Worm (Caenorhabditis elegans): Measurements from ENCODE around the gene T24E12.3.
"Not testable (repeated sequence)": the region's sequence is repeated elsewhere in the genome, so short reads cannot be mapped to it uniquely, and the experiment has no call there.

T24E12.3 gene

DNA sequence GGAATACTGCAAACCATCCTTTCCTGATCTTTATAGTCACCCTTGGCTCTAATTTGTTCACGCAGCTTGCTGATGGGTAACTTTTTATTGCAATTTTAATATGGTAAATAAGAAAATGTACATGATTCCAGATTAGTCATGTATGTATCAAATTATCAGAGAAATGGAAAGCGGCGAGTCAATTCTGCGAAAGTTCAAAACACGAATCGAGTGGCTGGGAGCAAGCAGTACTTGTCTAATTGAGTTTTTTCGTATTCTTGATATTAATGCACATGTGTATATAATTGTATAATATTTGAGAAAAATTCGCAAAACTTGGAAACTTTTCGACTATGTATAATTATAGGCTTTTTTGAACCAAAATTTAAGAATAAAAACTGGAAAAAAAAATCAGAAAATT lies 16.8 kb upstream of the T24E12.3 start, which contains the start of gene T24E12.12:
TSS of gene T24E12.12 (plus strand) at position 281 of the 400 bp plus-strand sequence.
- TF ChIP-seq lim-6 (tag; optimal IDR thresholded peaks at IDR 0.05) (no peak), pha-2 (tag; optimal IDR thresholded peaks at IDR 0.05) (no peak), ceh-14 (tag; optimal IDR thresholded peaks at IDR 0.05) (no peak), pros-1 (tag; optimal IDR thresholded peaks at IDR 0.05) (no peak), ama-1 (optimal IDR thresholded peaks at IDR 0.05) (no peak), nfya-1 (tag; optimal IDR thresholded peaks at IDR 0.05) (no peak), mec-3 (tag; optimal IDR thresholded peaks at IDR 0.05; ENCODE audit: borderline replicate concordance) (no peak), ceh-45 (GFP tag; IDR thresholded peaks at IDR 0.05) (no peak), madf-2 (tag; optimal IDR thresholded peaks at IDR 0.05) (no peak), K09A11.1 (tag; optimal IDR thresholded peaks at IDR 0.05; ENCODE audit: insufficient read depth) (no peak), elt-4 (tag; optimal IDR thresholded peaks at IDR 0.05) (no peak)

DNA sequence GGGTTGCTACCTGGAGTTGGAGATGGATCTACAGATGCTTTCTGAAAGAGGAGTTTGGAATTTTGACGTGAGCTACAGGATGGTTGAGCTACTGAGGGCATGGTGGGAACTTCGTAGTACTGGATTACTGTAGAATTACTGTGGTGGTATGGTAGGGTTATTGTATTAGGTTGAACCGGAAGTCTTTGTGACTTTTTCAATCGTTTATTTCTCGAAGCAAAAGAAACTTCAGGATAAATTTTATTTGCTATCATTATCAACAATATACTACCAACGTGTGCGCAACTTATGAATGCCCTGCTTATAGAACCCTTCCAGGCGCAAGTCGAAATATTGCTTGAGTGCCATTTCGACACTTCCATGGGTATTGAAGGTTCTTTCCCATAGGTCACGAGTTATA lies 14.2 kb upstream of the T24E12.3 start, which contains the start of gene T24E12.6:
TSS of gene T24E12.6 (minus strand) at position 101 of the 400 bp plus-strand sequence.
- not testable (repeated sequence) for TF ChIP-seq lin-11, tbx-7, che-1 (tag; optimal IDR thresholded peaks at IDR 0.05)

DNA sequence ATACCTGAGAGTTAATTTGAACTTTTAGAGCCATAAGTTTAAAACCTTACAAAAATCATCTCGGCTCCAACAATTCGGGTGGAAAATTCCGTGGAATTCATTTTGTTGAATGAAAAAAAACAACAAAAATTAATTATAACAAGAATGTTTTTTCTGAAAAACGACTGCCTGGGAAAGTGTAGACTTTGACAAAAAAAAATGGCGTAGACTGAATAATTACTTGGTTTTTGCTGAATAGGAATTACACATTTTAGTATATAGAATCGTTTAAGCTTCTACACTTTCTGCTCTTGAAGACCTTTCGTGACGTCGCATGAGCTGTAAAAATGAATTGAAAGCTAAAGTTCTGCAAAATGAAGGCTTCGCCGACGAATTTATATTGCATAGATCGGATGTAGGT lies 11.3 kb upstream of the T24E12.3 start, which contains the start of gene srx-112:
TSS of gene srx-112 (minus strand) at position 101 of the 400 bp plus-strand sequence.
- TF ChIP-seq tbx-2 (tag; optimal IDR thresholded peaks at IDR 0.05) (no peak), unc-42 (tag; optimal IDR thresholded peaks at IDR 0.05) (no peak), madf-2 (tag; optimal IDR thresholded peaks at IDR 0.05) (no peak), ceh-48 (tag; optimal IDR thresholded peaks at IDR 0.05) (no peak), elt-2 (tag; optimal IDR thresholded peaks at IDR 0.05) (no peak), T23F11.4 (GFP tag; optimal IDR thresholded peaks at IDR 0.05) (no peak), pqm-1 (tag; optimal IDR thresholded peaks at IDR 0.05) (no peak), Y22D7AL.16 (tag; optimal IDR thresholded peaks at IDR 0.05) (no peak), ceh-45 (GFP tag; IDR thresholded peaks at IDR 0.05) (no peak), fax-1 (tag; optimal IDR thresholded peaks at IDR 0.05) (no peak), K02D7.2 (tag; optimal IDR thresholded peaks at IDR 0.05) (no peak), tbx-7 (tag; optimal IDR thresholded peaks at IDR 0.05) (no peak), ceh-19 (GFP tag; optimal IDR thresholded peaks at IDR 0.05) (no peak), pha-2 (tag; optimal IDR thresholded peaks at IDR 0.05) (no peak), dve-1 (tag; optimal IDR thresholded peaks at IDR 0.05) (no peak), ceh-14 (tag; optimal IDR thresholded peaks at IDR 0.05) (no peak), ceh-2 (tag; optimal IDR thresholded peaks at IDR 0.05) (no peak), ceh-31 (tag; optimal IDR thresholded peaks at IDR 0.05) (no peak), F13H6.1 (tag; optimal IDR thresholded peaks at IDR 0.05) (no peak)

DNA sequence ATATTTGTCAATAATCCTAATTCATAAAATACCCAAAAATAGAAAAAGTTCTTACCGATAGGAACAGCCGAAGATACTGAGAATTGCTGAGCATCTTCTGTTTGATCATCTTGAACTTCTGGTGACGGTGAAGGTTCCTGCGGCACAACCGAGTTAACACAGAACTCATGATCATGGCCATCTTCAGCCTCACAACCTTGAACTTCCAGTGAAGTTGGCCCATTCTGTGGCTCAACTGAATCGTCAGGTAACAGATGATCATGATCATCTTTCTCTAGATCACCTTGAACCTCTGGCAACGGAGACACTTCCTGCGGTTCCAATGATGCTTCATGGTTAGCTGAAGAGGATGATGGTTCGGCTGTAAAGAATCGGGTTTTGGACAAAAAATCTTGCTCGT lies 4.2 kb upstream of the T24E12.3 start:
- TF ChIP-seq hlh-8 (tag; optimal IDR thresholded peaks at IDR 0.05) (no peak), pha-2 (tag; optimal IDR thresholded peaks at IDR 0.05) (no peak), pag-3 (tag; optimal IDR thresholded peaks at IDR 0.05; ENCODE audit: borderline replicate concordance) (no peak), F13H6.1 (tag; optimal IDR thresholded peaks at IDR 0.05) (no peak), T23F11.4 (GFP tag; optimal IDR thresholded peaks at IDR 0.05) (no peak), elt-2 (tag; optimal IDR thresholded peaks at IDR 0.05) (no peak), ceh-34 (tag; optimal IDR thresholded peaks at IDR 0.05) (no peak), tbx-2 (tag; optimal IDR thresholded peaks at IDR 0.05) (no peak), zip-5 (tag; optimal IDR thresholded peaks at IDR 0.05) (no peak), ceh-22 (tag; optimal IDR thresholded peaks at IDR 0.05) (no peak), ceh-31 (tag; optimal IDR thresholded peaks at IDR 0.05) (no peak), hlh-13 (GFP tag; optimal IDR thresholded peaks at IDR 0.05) (no peak), fax-1 (tag; optimal IDR thresholded peaks at IDR 0.05) (no peak)

DNA sequence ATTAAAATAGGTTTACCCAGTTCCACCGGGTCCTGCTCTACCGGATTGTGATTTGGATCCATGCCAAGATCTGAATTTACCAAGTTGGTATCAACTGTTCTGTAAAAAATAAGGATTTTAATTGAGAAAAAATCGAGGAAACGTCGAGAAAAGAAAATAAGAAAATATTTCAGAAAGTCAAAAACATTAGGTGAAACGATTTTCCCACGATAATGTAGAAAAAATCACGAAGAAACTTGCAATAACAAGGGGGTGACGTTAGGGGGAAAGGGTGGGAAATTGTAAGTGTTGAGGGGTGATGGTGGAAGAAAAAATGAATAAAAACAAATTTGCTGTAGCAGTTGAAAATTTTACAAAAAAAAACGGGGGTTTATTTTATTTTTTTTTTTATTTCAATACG lies 2.7 kb upstream of the T24E12.3 start, which contains the start of gene T24E12.10:
TSS of gene T24E12.10 (minus strand) at position 101 of the 400 bp plus-strand sequence.
- TF ChIP-seq ceh-14 (tag; optimal IDR thresholded peaks at IDR 0.05), result no peak
- no peak for TF ChIP-seq dmd-4 (tag; optimal IDR thresholded peaks at IDR 0.05; ENCODE audit: borderline replicate concordance)
- no peak for TF ChIP-seq nhr-11 (tag; optimal IDR thresholded peaks at IDR 0.05)
- no peak for TF ChIP-seq ceh-18 (tag; optimal IDR thresholded peaks at IDR 0.05)
- TF ChIP-seq fkh-6 (tag; optimal IDR thresholded peaks at IDR 0.05), result no peak
- no peak for TF ChIP-seq elt-2 (tag; optimal IDR thresholded peaks at IDR 0.05)
- TF ChIP-seq madf-2 (tag; optimal IDR thresholded peaks at IDR 0.05), result no peak
- TF ChIP-seq pax-1 (tag; optimal IDR thresholded peaks at IDR 0.05), result no peak
- TF ChIP-seq fkh-10 (GFP tag; optimal IDR thresholded peaks at IDR 0.05), result no peak
- TF ChIP-seq nhr-232 (tag; optimal IDR thresholded peaks at IDR 0.05), result no peak
- TF ChIP-seq syd-9 (tag; optimal IDR thresholded peaks at IDR 0.05), result no peak
- TF ChIP-seq lin-11 (tag; optimal IDR thresholded peaks at IDR 0.05), result no peak
- TF ChIP-seq nfya-1 (tag; optimal IDR thresholded peaks at IDR 0.05), result no peak
- no peak for TF ChIP-seq ceh-2 (tag; optimal IDR thresholded peaks at IDR 0.05)
- TF ChIP-seq npax-4 (tag; optimal IDR thresholded peaks at IDR 0.05), result no peak
- no peak for TF ChIP-seq gmeb-2 (tag; optimal IDR thresholded peaks at IDR 0.05)

All from whole organism, late embryonic.